Fruit fly (Drosophila melanogaster) whole organism, embryonic: ENCODE measurements around the gene CG31636.

ENCODE experiments used
- Aef1 ChIP-seq: fragments of 200-800 bp; sonication (Bioruptor generic); IDR thresholded peaks from 3 replicates; pipeline ENCODE4 v1.3.6; 2022; ENCODE audit warnings: missing biosample characterization, missing genetic modification characterization
- Bdp1 ChIP-seq: fragments of 200-800 bp; sonication (Bioruptor generic); optimal IDR thresholded peaks from 3 replicates; lab custom pipeline; 2016; ENCODE audit warnings: missing biosample characterization, missing genetic modification characterization
- CG10959 ChIP-seq: fragments of 200-800 bp; sonication (Bioruptor generic); IDR thresholded peaks from 2 replicates; pipeline ENCODE4 v1.3.6; 2022; ENCODE audit warnings: missing biosample characterization, missing genetic modification characterization
- CG11695 ChIP-seq: fragments of 200-800 bp; sonication (Bioruptor generic); IDR thresholded peaks from 3 replicates; pipeline ENCODE4 v1.3.6; 2022; ENCODE audit warnings: missing biosample characterization, missing genetic modification characterization
- CG12391 ChIP-seq: fragments of 200-800 bp; sonication (Bioruptor generic); optimal IDR thresholded peaks from 3 replicates; lab custom pipeline; 2018; ENCODE audit warnings: missing biosample characterization, mild to moderate bottlenecking, missing genetic modification characterization, moderate library complexity
- CG14014 ChIP-seq: fragments of 200-800 bp; sonication (Bioruptor generic); IDR thresholded peaks from 2 replicates; pipeline ENCODE4 v1.3.6; 2022; ENCODE audit warnings: missing biosample characterization, missing genetic modification characterization
- CG1529 ChIP-seq: fragments of 200-800 bp; sonication (Bioruptor generic); optimal IDR thresholded peaks from 3 replicates; lab custom pipeline; 2018; ENCODE audit warnings: missing biosample characterization, missing genetic modification characterization
- CG15696 ChIP-seq: fragments of 200-800 bp; sonication (Bioruptor generic); optimal IDR thresholded peaks from 2 replicates; lab custom pipeline; 2019; ENCODE audit warnings: missing biosample characterization, mild to moderate bottlenecking, missing genetic modification characterization, moderate library complexity
- CG17359 ChIP-seq: fragments of 200-800 bp; sonication (Bioruptor generic); optimal IDR thresholded peaks from 3 replicates; lab custom pipeline; 2018; ENCODE audit warnings: missing biosample characterization, mild to moderate bottlenecking, missing genetic modification characterization, moderate library complexity
- CG17385 ChIP-seq: fragments of 200-800 bp; sonication (Bioruptor generic); optimal IDR thresholded peaks from 3 replicates; lab custom pipeline; 2018; ENCODE audit warnings: missing biosample characterization, mild to moderate bottlenecking, missing genetic modification characterization
- CG17912 ChIP-seq: fragments of 200-800 bp; sonication (Bioruptor generic); optimal IDR thresholded peaks from 2 replicates; lab custom pipeline; 2018; ENCODE audit warnings: missing biosample characterization, mild to moderate bottlenecking, missing genetic modification characterization
- CG18262 ChIP-seq: fragments of 200-800 bp; optimal IDR thresholded peaks from 3 replicates; lab custom pipeline; 2019; ENCODE audit warnings: missing biosample characterization, mild to moderate bottlenecking, missing genetic modification characterization, moderate library complexity
- CG18619 ChIP-seq: fragments of 200-800 bp; sonication (Bioruptor generic); optimal IDR thresholded peaks from 3 replicates; lab custom pipeline; 2017; ENCODE audit warnings: missing biosample characterization, mild to moderate bottlenecking, missing genetic modification characterization
- CG2116 ChIP-seq: fragments of 200-800 bp; sonication (Bioruptor generic); optimal IDR thresholded peaks from 3 replicates; lab custom pipeline; 2018; ENCODE audit warnings: missing biosample characterization, mild to moderate bottlenecking, missing genetic modification characterization
- CG2120 ChIP-seq: fragments of 200-800 bp; sonication (Bioruptor generic); optimal IDR thresholded peaks from 3 replicates; lab custom pipeline; 2016; ENCODE audit warnings: missing biosample characterization, missing genetic modification characterization
- CG30403 ChIP-seq: fragments of 200-800 bp; sonication (Bioruptor generic); optimal IDR thresholded peaks from 3 replicates; lab custom pipeline; 2016; ENCODE audit warnings: missing biosample characterization, missing genetic modification characterization
- CG3407 ChIP-seq: fragments of 200-800 bp; sonication (Bioruptor generic); optimal IDR thresholded peaks from 2 replicates; lab custom pipeline; 2018; ENCODE audit warnings: missing biosample characterization, mild to moderate bottlenecking, missing genetic modification characterization
- CG4360 ChIP-seq: fragments of 200-800 bp; sonication (Bioruptor generic); IDR thresholded peaks from 2 replicates; pipeline ENCODE4 v1.3.6; 2022; ENCODE audit warnings: missing biosample characterization, missing genetic modification characterization
- CG8281 ChIP-seq: fragments of 200-800 bp; sonication (Bioruptor generic); optimal IDR thresholded peaks from 2 replicates; lab custom pipeline; 2018; ENCODE audit warnings: missing biosample characterization, mild to moderate bottlenecking, missing genetic modification characterization, moderate library complexity
- CG8359 ChIP-seq: fragments of 200-800 bp; sonication (Bioruptor generic); optimal IDR thresholded peaks from 2 replicates; lab custom pipeline; 2017; ENCODE audit warnings: missing biosample characterization, mild to moderate bottlenecking, missing genetic modification characterization, borderline replicate concordance
- CG8478 ChIP-seq: fragments of >200 bp; optimal IDR thresholded peaks from 2 replicates; lab custom pipeline; 2018
- CG8924 ChIP-seq: fragments of 200-800 bp; optimal IDR thresholded peaks from 3 replicates; lab custom pipeline; 2019; ENCODE audit warnings: missing biosample characterization, mild to moderate bottlenecking, missing genetic modification characterization, moderate library complexity
- CG9876 ChIP-seq: fragments of 200-800 bp; sonication (Bioruptor generic); optimal IDR thresholded peaks from 2 replicates; lab custom pipeline; 2016; ENCODE audit warnings: missing biosample characterization, missing genetic modification characterization
- GATAe ChIP-seq: fragments of 200-800 bp; sonication (Bioruptor generic); conservative IDR thresholded peaks from 2 replicates; pipeline ENCODE4 v1.3.6; 2022; ENCODE audit warnings: missing biosample characterization, missing genetic modification characterization
- Hey ChIP-seq: fragments of 200-800 bp; sonication (Bioruptor generic); optimal IDR thresholded peaks from 3 replicates; lab custom pipeline; 2018; ENCODE audit warnings: missing biosample characterization, mild to moderate bottlenecking, missing genetic modification characterization
- HmgD ChIP-seq: fragments of 200-800 bp; sonication (Bioruptor generic); optimal IDR thresholded peaks from 3 replicates; lab custom pipeline; 2016; ENCODE audit warnings: missing biosample characterization, missing genetic modification characterization
- Lim3 ChIP-seq: fragments of 200-800 bp; sonication (Bioruptor generic); IDR thresholded peaks from 2 replicates; pipeline ENCODE4 v1.3.6; 2022; ENCODE audit warnings: missing biosample characterization, missing genetic modification characterization
- Nf-YA ChIP-seq: fragments of 200-800 bp; sonication (Bioruptor generic); IDR thresholded peaks from 2 replicates; pipeline ENCODE4 v1.3.6; 2022; ENCODE audit warnings: missing biosample characterization, missing genetic modification characterization
- Oli ChIP-seq: fragments of 200-800 bp; sonication (Bioruptor generic); optimal IDR thresholded peaks from 2 replicates; lab custom pipeline; 2018; ENCODE audit warnings: missing biosample characterization, mild to moderate bottlenecking, missing genetic modification characterization, moderate library complexity
- Opbp ChIP-seq: fragments of 200-800 bp; sonication (Bioruptor generic); IDR thresholded peaks from 3 replicates; pipeline ENCODE4 v1.3.6; 2022; ENCODE audit warnings: missing biosample characterization, missing genetic modification characterization; ENCODE audit not compliant: partially characterized antibody
- Optix ChIP-seq: fragments of 200-800 bp; sonication (Bioruptor generic); IDR thresholded peaks from 3 replicates; pipeline ENCODE4 v1.3.6; 2022; ENCODE audit warnings: missing biosample characterization, missing genetic modification characterization
- Taf1 ChIP-seq: fragments of 200-800 bp; sonication (Bioruptor generic); IDR thresholded peaks from 2 replicates; pipeline ENCODE4 v1.3.6; 2022; ENCODE audit warnings: missing biosample characterization, missing genetic modification characterization
- bcd ChIP-seq: fragments of 200-800 bp; sonication (Bioruptor generic); optimal IDR thresholded peaks from 2 replicates; lab custom pipeline; 2017; ENCODE audit warnings: missing biosample characterization, mild to moderate bottlenecking, missing genetic modification characterization
- corto ChIP-seq: fragments of 200-800 bp; sonication (Bioruptor generic); optimal IDR thresholded peaks from 2 replicates; lab custom pipeline; 2016; ENCODE audit warnings: missing biosample characterization, mild to moderate bottlenecking, missing genetic modification characterization, moderate library complexity
- crc ChIP-seq: fragments of 200-800 bp; sonication (Bioruptor generic); optimal IDR thresholded peaks from 2 replicates; lab custom pipeline; 2016; ENCODE audit warnings: missing biosample characterization, missing genetic modification characterization
- croc ChIP-seq: fragments of 200-800 bp; sonication (Bioruptor generic); conservative IDR thresholded peaks from 3 replicates; pipeline ENCODE4 v1.3.6; 2022; ENCODE audit warnings: missing biosample characterization, missing genetic modification characterization
- dm ChIP-seq: fragments of 200-800 bp; sonication (Bioruptor generic); optimal IDR thresholded peaks from 3 replicates; lab custom pipeline; 2016; ENCODE audit warnings: missing biosample characterization, missing genetic modification characterization
- grau ChIP-seq: fragments of 200-800 bp; optimal IDR thresholded peaks from 3 replicates; lab custom pipeline; 2019; ENCODE audit warnings: missing biosample characterization, mild to moderate bottlenecking, missing genetic modification characterization, moderate library complexity
- gsb ChIP-seq: fragments of 200-800 bp; sonication (Bioruptor generic); IDR thresholded peaks from 2 replicates; pipeline ENCODE4 v1.3.6; 2022; ENCODE audit warnings: missing biosample characterization, missing genetic modification characterization
- ken ChIP-seq: fragments of 200-800 bp; sonication (Bioruptor generic); IDR thresholded peaks from 3 replicates; pipeline ENCODE4 v1.3.6; 2022; ENCODE audit warnings: missing biosample characterization, missing genetic modification characterization
- lbe ChIP-seq: fragments of 200-800 bp; sonication (Bioruptor generic); optimal IDR thresholded peaks from 2 replicates; lab custom pipeline; 2016; ENCODE audit warnings: missing biosample characterization, mild to moderate bottlenecking, missing genetic modification characterization
- lilli ChIP-seq: fragments of 200-800 bp; sonication (Bioruptor generic); optimal IDR thresholded peaks from 3 replicates; lab custom pipeline; 2016; ENCODE audit warnings: missing biosample characterization, missing genetic modification characterization
- pb ChIP-seq: fragments of 200-800 bp; sonication (Bioruptor generic); optimal IDR thresholded peaks from 3 replicates; lab custom pipeline; 2016; ENCODE audit warnings: missing biosample characterization, missing genetic modification characterization
- peb ChIP-seq: fragments of 200-800 bp; sonication (Bioruptor generic); IDR thresholded peaks from 2 replicates; pipeline ENCODE4 v1.3.6; 2022; ENCODE audit warnings: missing biosample characterization, missing genetic modification characterization
- rib ChIP-seq: fragments of 200-800 bp; sonication (Bioruptor generic); IDR thresholded peaks from 2 replicates; pipeline ENCODE4 v1.3.6; 2022; ENCODE audit warnings: missing biosample characterization, missing genetic modification characterization
- sc ChIP-seq, 3 experiments: fragments of >200 bp in 2 of 3; fragments of 200-800 bp in 1 of 3; sonication (Bioruptor generic) in 1 of 3; optimal IDR thresholded peaks; 2 replicates in 2 of 3; 3 replicates in 1 of 3; lab custom pipeline; 2017; ENCODE audit warnings: mild to moderate bottlenecking in 1 of 3, missing biosample characterization in 1 of 3, missing genetic modification characterization in 1 of 3, missing genetic modification reagents in 1 of 3
- sr ChIP-seq: fragments of 200-800 bp; sonication (Bioruptor generic); IDR thresholded peaks from 3 replicates; pipeline ENCODE4 v1.3.6; 2022; ENCODE audit warnings: missing biosample characterization, missing genetic modification characterization
- tgo ChIP-seq: fragments of 200-800 bp; sonication (Bioruptor generic); IDR thresholded peaks from 3 replicates; pipeline ENCODE4 v1.3.6; 2022; ENCODE audit warnings: missing biosample characterization, missing genetic modification characterization
- tin ChIP-seq: fragments of 200-800 bp; sonication (Bioruptor generic); optimal IDR thresholded peaks from 3 replicates; lab custom pipeline; 2016; ENCODE audit warnings: missing biosample characterization, missing genetic modification characterization
- vvl ChIP-seq: fragments of 200-800 bp; sonication (Bioruptor generic); IDR thresholded peaks from 2 replicates; pipeline ENCODE4 v1.3.6; 2022; ENCODE audit warnings: missing biosample characterization, missing genetic modification characterization
- wek ChIP-seq: fragments of 200-800 bp; sonication (Bioruptor generic); optimal IDR thresholded peaks from 3 replicates; lab custom pipeline; 2018; ENCODE audit warnings: missing biosample characterization, mild to moderate bottlenecking, missing genetic modification characterization, moderate library complexity

CG31636 gene

DNA sequence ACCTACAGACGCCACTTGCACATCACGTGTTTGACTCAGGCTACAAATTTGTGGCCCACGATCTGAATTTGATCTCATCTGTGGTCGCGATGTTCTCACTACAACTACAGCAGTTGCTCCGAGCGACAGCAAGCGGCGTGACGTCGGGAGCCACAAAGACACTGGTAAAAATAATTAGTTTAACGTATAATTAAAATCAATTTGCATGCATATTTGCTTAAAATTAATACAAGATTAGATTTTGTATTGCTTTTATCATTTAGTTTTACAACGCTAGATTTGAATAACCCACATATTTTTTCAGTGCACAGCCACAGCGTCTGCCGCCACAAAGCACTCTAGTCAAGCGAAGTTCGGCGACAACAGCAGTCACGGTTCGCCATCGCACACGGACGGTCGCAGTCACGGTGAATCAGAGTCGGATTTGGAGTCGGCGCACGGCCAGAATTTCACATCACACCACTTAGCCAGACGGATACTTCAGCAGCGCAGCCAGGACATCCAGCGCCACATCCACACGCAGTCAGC, 45.4 kb downstream of the CG31636 start (continued):
- TF ChIP-seq vvl (GFP tag; lab: Robert Waterston, UW) (peak; percentile 100), sr (GFP tag; lab: Robert Waterston, UW) (peak; percentile 100), HmgD (GFP tag; lab: Kevin White, UChicago) (peak; percentile 100), CG17359 (tag; lab: Kevin White, UChicago) (peak; percentile 100), pb (GFP tag; lab: Kevin White, UChicago) (peak; percentile 100), CG8359 (GFP tag; lab: Kevin White, UChicago) (peak; percentile 97), Nf-YA (GFP tag; lab: Robert Waterston, UW) (peak; percentile 100), CG18619 (GFP tag; lab: Kevin White, UChicago) (peak; percentile 100), Optix (peak; percentile 100), CG17912 (GFP tag; lab: Kevin White, UChicago) (peak; percentile 100), CG14014 (GFP tag; lab: Robert Waterston, UW) (peak; percentile 100), CG9876 (GFP tag; lab: Kevin White, UChicago) (peak; percentile 100), CG30403 (GFP tag; lab: Kevin White, UChicago) (peak; percentile 100), ken (peak; percentile 100), peb (GFP tag; lab: Robert Waterston, UW) (peak; percentile 100), lbe (peak; percentile 100), CG1529 (peak; percentile 100), bcd (GFP tag; lab: Kevin White, UChicago) (peak; percentile 100), Taf1 (GFP tag; lab: Robert Waterston, UW) (peak; percentile 100), CG8924 (tag; lab: Kevin White, UChicago) (peak; percentile 100), CG11695 (GFP tag; lab: Robert Waterston, UW) (peak; percentile 100), rib (peak; percentile 100), wek (GFP tag; lab: Kevin White, UChicago) (peak; percentile 99), Opbp (GFP tag; lab: Robert Waterston, UW) (peak; percentile 51; the same call in 1 of the 3 replicates), CG8478 (lab: Kevin White, UChicago) (no peak), lilli (GFP tag; lab: Kevin White, UChicago) (peak; percentile 100), CG15696 (tag; lab: Kevin White, UChicago) (peak; percentile 100), Aef1 (GFP tag; lab: Robert Waterston, UW) (peak; percentile 100), dm (GFP tag; lab: Kevin White, UChicago) (peak; percentile 100), Oli (tag; lab: Kevin White, UChicago) (peak; percentile 100), CG4360 (GFP tag; lab: Robert Waterston, UW) (peak; percentile 97), CG2116 (GFP tag; lab: Kevin White, UChicago) (peak; percentile 96), CG17385 (GFP tag; lab: Kevin White, UChicago) (peak; percentile 100), Hey (peak; percentile 100), gsb (peak; percentile 100), CG12391 (peak; percentile 100), CG8281 (tag; lab: Kevin White, UChicago) (peak; percentile 97), grau (tag; lab: Kevin White, UChicago) (peak; percentile 100), croc (peak; percentile 100), CG18262 (peak; percentile 100), tgo (GFP tag; lab: Robert Waterston, UW) (peak; percentile 100), sc (optimal IDR thresholded peaks at IDR 0.05; lab: Kevin White, UChicago) (no peak), sc (GFP tag; optimal IDR thresholded peaks at IDR 0.05; lab: Kevin White, UChicago) (peak; percentile 100), crc (GFP tag; lab: Kevin White, UChicago) (peak; percentile 100), Bdp1 (GFP tag; lab: Kevin White, UChicago) (peak; percentile 98), CG3407 (GFP tag; lab: Kevin White, UChicago) (peak; percentile 99), corto (GFP tag; lab: Kevin White, UChicago) (peak; percentile 100), Lim3 (GFP tag; lab: Robert Waterston, UW) (peak; percentile 100), CG2120 (GFP tag; lab: Kevin White, UChicago) (peak; percentile 100), CG10959 (GFP tag; lab: Robert Waterston, UW) (peak; percentile 100), tin (peak; percentile 100), GATAe (peak; percentile 100)
